Fruit fly (Drosophila melanogaster) S2 (cell line): ENCODE results near the gene MP1.

Experiments
- CG8478 ChIP-seq: fragments of >200 bp; optimal IDR thresholded peaks from 2 replicates; lab custom pipeline; 2018
- CTCF ChIP-seq, 2 experiments: fragments of >200 bp; optimal IDR thresholded peaks; 2 replicates each; lab custom pipeline; 2018

dm6 chr3R:4268339-4268738 lies 39.4 kb upstream of the MP1 start:
- no peak for TF ChIP-seq CG8478 (lab: Kevin White, UChicago)
- TF ChIP-seq CTCF (optimal IDR thresholded peaks at IDR 0.05; lab: Kevin White, UChicago): no peak
